Worm (Caenorhabditis elegans) whole organism, late embryonic: ENCODE results near the gene math-8.

ENCODE experiments used
- F13H6.1 ChIP-seq: sonication (generic microtip); optimal IDR thresholded peaks from 2 replicates; lab custom pipeline; 2016; ENCODE audit warnings: missing genetic modification characterization, missing compliant biosample characterization
- ahr-1 ChIP-seq: sonication (generic microtip); optimal IDR thresholded peaks from 2 replicates; lab custom pipeline; 2016; ENCODE audit warnings: missing genetic modification characterization, missing compliant biosample characterization
- ama-1 ChIP-seq: fragments of 150-350 bp; optimal IDR thresholded peaks from 2 replicates; lab custom pipeline; 2014
- ceh-34 ChIP-seq: sonication (generic microtip); optimal IDR thresholded peaks from 2 replicates; lab custom pipeline; 2016; ENCODE audit warnings: mild to moderate bottlenecking, missing genetic modification characterization, missing compliant biosample characterization
- ceh-6 ChIP-seq: fragments of 200-800 bp; sonication (Bioruptor generic); optimal IDR thresholded peaks from 2 replicates; lab custom pipeline; 2018; ENCODE audit warnings: mild to moderate bottlenecking, missing genetic modification characterization, missing compliant biosample characterization
- ceh-9 ChIP-seq: sonication (generic microtip); optimal IDR thresholded peaks from 2 replicates; lab custom pipeline; 2016; ENCODE audit warnings: mild to moderate bottlenecking, missing genetic modification characterization, inconsistent platforms, missing compliant biosample characterization
- dmd-4 ChIP-seq: sonication (generic microtip); optimal IDR thresholded peaks from 2 replicates; lab custom pipeline; 2016; ENCODE audit warnings: borderline replicate concordance, missing genetic modification characterization, missing compliant biosample characterization
- eyg-1 ChIP-seq: sonication (generic microtip); optimal IDR thresholded peaks from 2 replicates; lab custom pipeline; 2016; ENCODE audit warnings: missing genotype, missing genetic modification characterization, missing compliant biosample characterization
- nhr-11 ChIP-seq: fragments of 150-350 bp; optimal IDR thresholded peaks from 2 replicates; lab custom pipeline; 2014; ENCODE audit warnings: missing biosample characterization, missing genetic modification characterization
- pha-2 ChIP-seq: sonication (generic microtip); optimal IDR thresholded peaks from 2 replicates; lab custom pipeline; 2017; ENCODE audit warnings: mild to moderate bottlenecking, missing genetic modification characterization, missing compliant biosample characterization
- pha-4 ChIP-seq: fragments of 150-350 bp; optimal IDR thresholded peaks from 2 replicates; lab custom pipeline; 2018; ENCODE audit warnings: missing biosample characterization, missing genetic modification reagents, missing genetic modification characterization
- sox-4 ChIP-seq: sonication (generic microtip); optimal IDR thresholded peaks from 2 replicates; lab custom pipeline; 2017; ENCODE audit warnings: mild to moderate bottlenecking, missing genetic modification characterization, inconsistent platforms, missing compliant biosample characterization
- tbx-2 ChIP-seq: sonication (generic microtip); optimal IDR thresholded peaks from 2 replicates; lab custom pipeline; 2016; ENCODE audit warnings: missing genetic modification characterization, missing compliant biosample characterization
- unc-86 ChIP-seq: sonication (generic microtip); optimal IDR thresholded peaks from 2 replicates; lab custom pipeline; 2016; ENCODE audit warnings: missing genetic modification characterization, missing compliant biosample characterization

- TF ChIP-seq eyg-1 (tag; lab: Kevin White, UChicago): no peak
- no peak for TF ChIP-seq ceh-6 (GFP tag; lab: Kevin White, UChicago)
- no peak for TF ChIP-seq ceh-9 (tag; lab: Kevin White, UChicago)
- TF ChIP-seq F13H6.1 (tag; lab: Kevin White, UChicago): no peak
- TF ChIP-seq sox-4: no peak
- TF ChIP-seq pha-4 (tag; lab: Kevin White, UChicago): no peak
- no peak for TF ChIP-seq ceh-34 (tag; lab: Kevin White, UChicago)
- no peak for TF ChIP-seq dmd-4 (tag; lab: Kevin White, UChicago)
- TF ChIP-seq unc-86 (tag; lab: Kevin White, UChicago): no peak
- no peak for TF ChIP-seq ahr-1 (tag; lab: Kevin White, UChicago)
- TF ChIP-seq tbx-2 (tag; lab: Kevin White, UChicago): no peak
- no peak for TF ChIP-seq ama-1
- TF ChIP-seq pha-2 (tag; lab: Kevin White, UChicago): no peak
- TF ChIP-seq nhr-11 (tag; lab: Kevin White, UChicago): no peak
Measured at ce11 chrII:1899934-1900333, 11.0 kb upstream of the math-8 start, which contains the start of gene math-24.
